Worm (Caenorhabditis elegans): ENCODE results near the gene bmy-1.

The bmy-1 gene

DNA sequence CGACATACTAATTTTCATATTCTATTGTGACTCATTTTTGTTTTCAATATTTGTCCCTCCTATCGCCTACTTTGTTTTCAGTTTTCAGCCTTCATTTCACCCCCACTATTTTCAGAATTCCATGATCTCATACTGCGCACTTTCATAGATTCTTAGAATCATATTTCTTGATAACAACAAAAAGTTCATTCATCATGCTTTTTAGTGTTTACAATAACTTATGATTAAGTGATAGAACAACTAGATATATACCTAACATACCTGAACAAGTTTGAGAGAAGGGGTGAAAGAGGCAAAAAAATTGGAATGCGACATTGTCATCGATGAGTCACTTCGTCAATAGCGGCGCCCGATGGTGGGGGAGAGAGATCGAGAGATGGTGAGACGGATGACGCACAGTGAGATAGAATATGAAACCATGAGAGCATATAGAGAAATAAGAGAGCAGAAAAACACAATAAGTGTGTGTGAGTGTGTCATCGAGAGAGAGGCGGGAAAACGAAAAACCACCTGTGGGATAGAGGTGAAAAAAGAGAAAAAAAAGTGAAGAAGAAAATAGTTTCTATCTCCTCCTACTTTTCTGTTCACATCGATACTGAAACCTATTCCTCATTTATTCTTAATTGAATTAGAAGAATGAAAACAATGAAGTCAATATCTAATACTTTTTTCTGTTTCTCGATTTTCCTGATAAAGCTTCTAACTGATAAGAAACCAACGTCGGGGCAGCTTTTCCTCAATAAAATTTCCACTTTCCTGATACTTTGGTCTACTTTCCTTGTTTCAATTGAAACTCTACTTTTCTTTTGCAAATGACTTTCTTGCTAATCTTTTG, 21.6 kb upstream of the bmy-1 start (continued):
- TF ChIP-seq fkh-3 (tag; optimal IDR thresholded peaks at IDR 0.05) (no peak), snpc-1.3 (tag; optimal IDR thresholded peaks at IDR 0.05; ENCODE audit: insufficient read depth) (no peak), sptf-2 (GFP tag; optimal IDR thresholded peaks at IDR 0.05) (no peak), ceh-79 (tag; optimal IDR thresholded peaks at IDR 0.05) (no peak), mxl-1 (tag; optimal IDR thresholded peaks at IDR 0.05) (no peak), aptf-3 (GFP tag; IDR thresholded peaks at IDR 0.05) (no peak), ztf-22 (GFP tag; optimal IDR thresholded peaks at IDR 0.05) (no peak), mel-28 (tag; optimal IDR thresholded peaks at IDR 0.05; ENCODE audit: borderline replicate concordance) (no peak), pbrm-1 (GFP tag; IDR thresholded peaks at IDR 0.05) (peak; percentile 43; the same call in 1 of the 2 replicates), ztf-25 (GFP tag; IDR thresholded peaks at IDR 0.05) (no peak), hmg-1.2 (GFP tag; IDR thresholded peaks at IDR 0.05) (peak; percentile 81), rec-8 (tag; optimal IDR thresholded peaks at IDR 0.05) (no peak), Y53F4B.3 (GFP tag; IDR thresholded peaks at IDR 0.05) (no peak), athp-1 (tag; optimal IDR thresholded peaks at IDR 0.05) (no peak), nhr-90 (tag; optimal IDR thresholded peaks at IDR 0.05) (no peak), mes-4 (tag; optimal IDR thresholded peaks at IDR 0.05) (no peak), hmg-20 (GFP tag; IDR thresholded peaks at IDR 0.05) (no peak), nhr-80 (tag; optimal IDR thresholded peaks at IDR 0.05) (peak; percentile 32), K12H6.12 (tag; optimal IDR thresholded peaks at IDR 0.05) (no peak), F57A8.1 (GFP tag; optimal IDR thresholded peaks at IDR 0.05) (no peak), lin-40 (tag; optimal IDR thresholded peaks at IDR 0.05) (peak; percentile 67), die-1 (tag; optimal IDR thresholded peaks at IDR 0.05) (peak; percentile 5), ceh-40 (GFP tag; IDR thresholded peaks at IDR 0.05) (0 out of 2 replicates have a peak, but pooled peaks have one; percentile 43), madf-6 (GFP tag; IDR thresholded peaks at IDR 0.05) (no peak), lsy-27 (tag; optimal IDR thresholded peaks at IDR 0.05; ENCODE audit: borderline replicate concordance, insufficient read depth) (no peak), ccch-3 (GFP tag; optimal IDR thresholded peaks at IDR 0.05) (no peak), rcor-1 (GFP tag; IDR thresholded peaks at IDR 0.05) (no peak), let-526 (GFP tag; IDR thresholded peaks at IDR 0.05) (no peak), snpc-1.1 (tag; optimal IDR thresholded peaks at IDR 0.05; ENCODE audit: insufficient read depth) (no peak), bed-1 (GFP tag; IDR thresholded peaks at IDR 0.05) (no peak), unc-130 (GFP tag; optimal IDR thresholded peaks at IDR 0.05) (no peak), F49E8.2 (tag; optimal IDR thresholded peaks at IDR 0.05; ENCODE audit: insufficient read depth) (no peak), tbx-9 (tag; optimal IDR thresholded peaks at IDR 0.05; ENCODE audit: borderline replicate concordance) (no peak), dpl-1 (GFP tag; optimal IDR thresholded peaks at IDR 0.05) (no peak), lin-35 (GFP tag; optimal IDR thresholded peaks at IDR 0.05) (peak in 1 of 3 experiments; percentile 40), B0019.2 (GFP tag; conservative IDR thresholded peaks at IDR 0.05) (no peak), ztf-28 (GFP tag; IDR thresholded peaks at IDR 0.05) (no peak), hsf-1 (GFP tag; IDR thresholded peaks at IDR 0.05) (no peak), sea-2 (GFP tag; IDR thresholded peaks at IDR 0.05) (no peak), snpc-3.4 (tag; optimal IDR thresholded peaks at IDR 0.05) (no peak), lsl-1 (GFP tag; optimal IDR thresholded peaks at IDR 0.05) (no peak), ztf-3 (GFP tag; optimal IDR thresholded peaks at IDR 0.05) (no peak), snpc-4 (GFP tag; optimal IDR thresholded peaks at IDR 0.05) (no peak), snpc-4 (tag; optimal IDR thresholded peaks at IDR 0.05) (peak in 2 of 4 experiments; percentile 3 to 34), F22D6.2 (tag; optimal IDR thresholded peaks at IDR 0.05) (no peak), egl-44 (GFP tag; IDR thresholded peaks at IDR 0.05) (no peak), sdz-38 (tag; optimal IDR thresholded peaks at IDR 0.05) (no peak)

Measured in whole organism, young adult.